Worm (Caenorhabditis elegans): ENCODE measurements around the gene let-653.

let-653 gene

ce11 chrIV:11883478-11883877 is 1.9 kb upstream of the let-653 start:
- TF ChIP-seq lin-11 (tag; optimal IDR thresholded peaks at IDR 0.05): no peak
- no peak for TF ChIP-seq ahr-1 (tag; optimal IDR thresholded peaks at IDR 0.05)
- TF ChIP-seq sox-2 (GFP tag; IDR thresholded peaks at IDR 0.05): no peak
- TF ChIP-seq ceh-19 (GFP tag; optimal IDR thresholded peaks at IDR 0.05): no peak
- TF ChIP-seq ceh-30 (tag; optimal IDR thresholded peaks at IDR 0.05): no peak
- no peak for TF ChIP-seq zip-5 (tag; optimal IDR thresholded peaks at IDR 0.05)

ce11 chrIV:11892545-11892944 is 7.1 kb downstream of the let-653 start:
- TF ChIP-seq gmeb-2 (tag; optimal IDR thresholded peaks at IDR 0.05): no peak
- TF ChIP-seq hlh-30 (tag; optimal IDR thresholded peaks at IDR 0.05; ENCODE audit: insufficient read depth): no peak
- no peak for TF ChIP-seq mec-3 (tag; optimal IDR thresholded peaks at IDR 0.05; ENCODE audit: borderline replicate concordance)
- no peak for TF ChIP-seq ztf-16 (tag; optimal IDR thresholded peaks at IDR 0.05)

DNA sequence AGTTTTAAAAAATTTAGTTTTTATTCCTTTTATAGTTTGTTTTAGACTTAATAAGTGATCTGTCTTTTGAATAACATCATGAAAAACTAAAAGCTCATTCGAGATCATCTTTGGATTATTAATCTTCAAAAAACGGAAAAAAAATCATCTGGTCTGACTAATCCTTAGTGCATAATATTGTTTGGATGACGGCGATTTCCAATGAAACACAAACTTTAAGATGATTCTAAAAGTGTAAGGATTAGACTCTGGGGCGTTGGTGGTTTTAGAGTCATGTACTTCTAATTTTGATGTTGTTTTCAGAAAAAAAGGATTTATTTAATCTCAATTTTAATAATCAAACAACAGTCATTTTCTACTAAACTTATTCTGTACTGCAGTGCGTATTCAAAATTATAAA is 7.9 kb downstream of the let-653 start:
- no peak for TF ChIP-seq pros-1 (tag; optimal IDR thresholded peaks at IDR 0.05)
- TF ChIP-seq ceh-48 (tag; optimal IDR thresholded peaks at IDR 0.05): no peak
- TF ChIP-seq odd-2 (tag; optimal IDR thresholded peaks at IDR 0.05): no peak

ce11 chrIV:11897710-11898109 is 12.3 kb downstream of the let-653 start:
- TF ChIP-seq pax-1 (tag; optimal IDR thresholded peaks at IDR 0.05) (no peak), pag-3 (tag; optimal IDR thresholded peaks at IDR 0.05; ENCODE audit: borderline replicate concordance) (no peak), hlh-30 (tag; optimal IDR thresholded peaks at IDR 0.05; ENCODE audit: insufficient read depth) (no peak), fkh-6 (tag; optimal IDR thresholded peaks at IDR 0.05) (no peak), ceh-19 (GFP tag; optimal IDR thresholded peaks at IDR 0.05) (no peak), dmd-4 (tag; optimal IDR thresholded peaks at IDR 0.05; ENCODE audit: borderline replicate concordance) (no peak), odd-2 (tag; optimal IDR thresholded peaks at IDR 0.05) (no peak), K09A11.1 (tag; optimal IDR thresholded peaks at IDR 0.05; ENCODE audit: insufficient read depth) (no peak), ceh-24 (tag; optimal IDR thresholded peaks at IDR 0.05) (no peak)

- no peak for TF ChIP-seq hlh-6 (tag; optimal IDR thresholded peaks at IDR 0.05)
- no peak for TF ChIP-seq ceh-18 (tag; optimal IDR thresholded peaks at IDR 0.05)
- TF ChIP-seq rnt-1 (tag; optimal IDR thresholded peaks at IDR 0.05): no peak
- no peak for TF ChIP-seq ceh-14 (tag; optimal IDR thresholded peaks at IDR 0.05)
- TF ChIP-seq mec-3 (tag; optimal IDR thresholded peaks at IDR 0.05; ENCODE audit: borderline replicate concordance): no peak
- no peak for TF ChIP-seq hlh-13 (GFP tag; optimal IDR thresholded peaks at IDR 0.05)
- no peak for TF ChIP-seq pha-4 (tag; optimal IDR thresholded peaks at IDR 0.05)
- TF ChIP-seq elt-4 (tag; optimal IDR thresholded peaks at IDR 0.05): no peak
- TF ChIP-seq ahr-1 (tag; optimal IDR thresholded peaks at IDR 0.05): no peak
- TF ChIP-seq ceh-45 (GFP tag; IDR thresholded peaks at IDR 0.05): no peak
- TF ChIP-seq nhr-232 (tag; optimal IDR thresholded peaks at IDR 0.05): no peak
- TF ChIP-seq ceh-9 (tag; optimal IDR thresholded peaks at IDR 0.05): no peak
- TF ChIP-seq nhr-11 (tag; optimal IDR thresholded peaks at IDR 0.05): no peak
These were observed 13.9 kb downstream of the let-653 start, which contains the start of gene nhr-43 for ce11 chrIV:11899358-11899757. Gene nhr-43 (plus strand): TSS chrIV:11899590.

DNA sequence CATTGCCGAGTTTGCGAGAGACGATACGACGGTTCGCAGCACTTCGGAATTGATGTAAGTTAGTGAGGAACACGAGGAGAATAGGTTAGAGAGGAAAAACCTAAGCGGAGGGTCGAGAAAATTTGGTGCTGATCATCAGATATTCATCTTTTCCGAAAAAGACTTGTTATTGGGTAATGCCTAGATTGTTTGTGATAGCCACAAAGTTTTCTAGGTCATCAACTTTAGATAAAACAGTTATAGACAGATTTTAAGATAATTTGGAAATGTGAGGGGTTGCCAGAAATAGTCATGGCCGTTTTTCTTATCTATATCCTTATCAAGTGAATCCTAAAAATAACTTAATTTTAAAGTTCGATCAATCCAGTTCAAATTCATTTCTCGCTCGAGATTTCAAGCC is 15.0 kb downstream of the let-653 start:
- TF ChIP-seq ceh-31 (tag; optimal IDR thresholded peaks at IDR 0.05) (no peak), lim-6 (tag; optimal IDR thresholded peaks at IDR 0.05) (no peak), ref-2 (tag; optimal IDR thresholded peaks at IDR 0.05) (no peak)

All from whole organism, late embryonic.